Fruit fly (Drosophila melanogaster) whole organism, embryonic: ENCODE measurements around the gene CG8563.

Experiments
- ATbp ChIP-seq: fragments of 200-800 bp; sonication (Bioruptor generic); optimal IDR thresholded peaks from 2 replicates; lab custom pipeline; 2017; ENCODE audit warnings: missing biosample characterization, mild to moderate bottlenecking, missing genetic modification characterization, missing genetic modification reagents
- Abd-B ChIP-seq: fragments of 200-800 bp; sonication (Bioruptor generic); optimal IDR thresholded peaks from 2 replicates; lab custom pipeline; 2018; ENCODE audit warnings: missing biosample characterization, mild to moderate bottlenecking, missing genetic modification characterization, moderate library complexity
- Atf3 ChIP-seq: fragments of 200-800 bp; sonication (Bioruptor generic); optimal IDR thresholded peaks from 3 replicates; lab custom pipeline; 2016; ENCODE audit warnings: missing biosample characterization, missing genetic modification characterization
- B-H2 ChIP-seq: fragments of 200-800 bp; sonication (Bioruptor generic); optimal IDR thresholded peaks from 2 replicates; lab custom pipeline; 2018; ENCODE audit warnings: missing biosample characterization, mild to moderate bottlenecking, missing genetic modification characterization
- BEAF-32 ChIP-seq: fragments of 200-800 bp; sonication (Bioruptor generic); optimal IDR thresholded peaks from 3 replicates; lab custom pipeline; 2017; ENCODE audit warnings: missing biosample characterization, missing genetic modification characterization, mild to moderate bottlenecking, moderate library complexity, missing genetic modification reagents
- Bgb ChIP-seq: fragments of 200-800 bp; sonication (Bioruptor generic); IDR thresholded peaks from 2 replicates; pipeline ENCODE4 v1.3.6; 2022; ENCODE audit warnings: missing biosample characterization, missing genetic modification characterization; ENCODE audit not compliant: partially characterized antibody
- CG10979 ChIP-seq: fragments of 200-800 bp; sonication (Bioruptor generic); optimal IDR thresholded peaks from 2 replicates; lab custom pipeline; 2018; ENCODE audit warnings: missing biosample characterization, mild to moderate bottlenecking, missing genetic modification characterization, moderate library complexity
- CG11504 ChIP-seq: fragments of 200-800 bp; sonication (Bioruptor generic); optimal IDR thresholded peaks from 3 replicates; lab custom pipeline; 2019; ENCODE audit warnings: missing biosample characterization, mild to moderate bottlenecking, missing genetic modification characterization, moderate library complexity
- CG12155 ChIP-seq: fragments of 200-800 bp; sonication (Bioruptor generic); optimal IDR thresholded peaks from 3 replicates; lab custom pipeline; 2016; ENCODE audit warnings: missing biosample characterization, missing genetic modification characterization
- CG13287 ChIP-seq: fragments of 200-800 bp; sonication (Bioruptor generic); IDR thresholded peaks from 2 replicates; pipeline ENCODE4 v1.3.6; 2022; ENCODE audit warnings: missing biosample characterization, missing genetic modification characterization; ENCODE audit not compliant: partially characterized antibody
- CG13624 ChIP-seq: fragments of 200-800 bp; sonication (Bioruptor generic); optimal IDR thresholded peaks from 2 replicates; lab custom pipeline; 2016; ENCODE audit warnings: missing biosample characterization, missing genetic modification characterization
- CG13775 ChIP-seq: fragments of 200-800 bp; sonication (Bioruptor generic); optimal IDR thresholded peaks from 3 replicates; lab custom pipeline; 2017; ENCODE audit warnings: missing biosample characterization, mild to moderate bottlenecking, missing genetic modification characterization
- CG16779 ChIP-seq: fragments of 200-800 bp; sonication (Bioruptor generic); IDR thresholded peaks from 2 replicates; pipeline ENCODE4 v1.3.6; 2022; ENCODE audit warnings: missing biosample characterization, missing genetic modification characterization
- CG17359 ChIP-seq: fragments of 200-800 bp; sonication (Bioruptor generic); optimal IDR thresholded peaks from 3 replicates; lab custom pipeline; 2018; ENCODE audit warnings: missing biosample characterization, mild to moderate bottlenecking, missing genetic modification characterization, moderate library complexity
- CG18262 ChIP-seq: fragments of 200-800 bp; optimal IDR thresholded peaks from 3 replicates; lab custom pipeline; 2019; ENCODE audit warnings: missing biosample characterization, mild to moderate bottlenecking, missing genetic modification characterization, moderate library complexity
- CG2875 ChIP-seq: fragments of 200-800 bp; sonication (Bioruptor generic); optimal IDR thresholded peaks from 2 replicates; lab custom pipeline; 2017; ENCODE audit warnings: missing biosample characterization, mild to moderate bottlenecking, missing genetic modification characterization, missing genetic modification reagents
- CG3726 ChIP-seq: fragments of 200-800 bp; sonication (Bioruptor generic); IDR thresholded peaks from 3 replicates; pipeline ENCODE4, ENCODE4 v1.3.6; 2022; ENCODE audit warnings: missing biosample characterization, missing genetic modification characterization
- CG6813 ChIP-seq: fragments of 200-800 bp; sonication (Bioruptor generic); optimal IDR thresholded peaks from 2 replicates; lab custom pipeline; 2017; ENCODE audit warnings: missing biosample characterization, missing genetic modification characterization, mild to moderate bottlenecking, moderate library complexity, missing genetic modification reagents
- CG8944 ChIP-seq: fragments of 200-800 bp; sonication (Bioruptor generic); optimal IDR thresholded peaks from 3 replicates; lab custom pipeline; 2016; ENCODE audit warnings: missing biosample characterization, missing genetic modification characterization
- CG9727 ChIP-seq: fragments of 200-800 bp; sonication (Bioruptor generic); optimal IDR thresholded peaks from 3 replicates; lab custom pipeline; 2017; ENCODE audit warnings: missing biosample characterization, mild to moderate bottlenecking, missing genetic modification characterization
- CG9797 ChIP-seq: fragments of 200-800 bp; sonication (Bioruptor generic); optimal IDR thresholded peaks from 3 replicates; lab custom pipeline; 2018; ENCODE audit warnings: missing biosample characterization, mild to moderate bottlenecking, missing genetic modification characterization
- CG9876 ChIP-seq: fragments of 200-800 bp; sonication (Bioruptor generic); optimal IDR thresholded peaks from 2 replicates; lab custom pipeline; 2016; ENCODE audit warnings: missing biosample characterization, missing genetic modification characterization
- CkIIα-i1 ChIP-seq: fragments of 200-800 bp; sonication (Bioruptor generic); IDR thresholded peaks from 2 replicates; pipeline ENCODE4 v1.3.6; 2022; ENCODE audit warnings: missing biosample characterization, missing genetic modification characterization
- Dfd ChIP-seq, 2 experiments: fragments of >200 bp; optimal IDR thresholded peaks; 2 replicates each; lab custom pipeline; 2017; ENCODE audit warnings: missing biosample characterization in 2 of 2, missing genetic modification characterization in 2 of 2
- Dll ChIP-seq: fragments of 200-800 bp; sonication (Bioruptor generic); IDR thresholded peaks from 4 replicates; pipeline ENCODE4 v1.3.6; 2022; ENCODE audit warnings: missing biosample characterization, missing genetic modification characterization; ENCODE audit not compliant: partially characterized antibody
- GATAe ChIP-seq: fragments of 200-800 bp; sonication (Bioruptor generic); conservative IDR thresholded peaks from 2 replicates; pipeline ENCODE4 v1.3.6; 2022; ENCODE audit warnings: missing biosample characterization, missing genetic modification characterization
- H15 ChIP-seq: fragments of 200-800 bp; sonication (Bioruptor generic); IDR thresholded peaks from 3 replicates; pipeline ENCODE4 v1.3.6; 2022; ENCODE audit warnings: missing biosample characterization, missing genetic modification characterization
- Mes4 ChIP-seq: fragments of 200-800 bp; sonication (Bioruptor generic); optimal IDR thresholded peaks from 2 replicates; lab custom pipeline; 2016; ENCODE audit warnings: missing biosample characterization, missing genetic modification characterization
- Nf-YC ChIP-seq: fragments of 200-800 bp; optimal IDR thresholded peaks from 3 replicates; lab custom pipeline; 2019; ENCODE audit warnings: missing biosample characterization, mild to moderate bottlenecking, missing genetic modification characterization, moderate library complexity
- Rx ChIP-seq: fragments of 200-800 bp; sonication (Bioruptor generic); IDR thresholded peaks from 2 replicates; pipeline ENCODE4 v1.3.6; 2022; ENCODE audit warnings: missing biosample characterization, missing genetic modification characterization
- Side ChIP-seq: fragments of 200-800 bp; sonication (Bioruptor generic); optimal IDR thresholded peaks from 2 replicates; lab custom pipeline; 2016; ENCODE audit warnings: missing biosample characterization, missing genetic modification characterization
- az2 ChIP-seq: fragments of 200-800 bp; sonication (Bioruptor generic); optimal IDR thresholded peaks from 3 replicates; lab custom pipeline; 2016; ENCODE audit warnings: missing biosample characterization, missing genetic modification characterization
- cas ChIP-seq: fragments of 200-800 bp; sonication (Bioruptor generic); IDR thresholded peaks from 2 replicates; pipeline ENCODE4 v1.3.6; 2022; ENCODE audit warnings: missing biosample characterization, missing genetic modification characterization
- dimm ChIP-seq: fragments of 200-800 bp; sonication (Bioruptor generic); IDR thresholded peaks from 2 replicates; pipeline ENCODE4 v1.3.6; 2022; ENCODE audit warnings: missing biosample characterization, missing genetic modification characterization
- esg ChIP-seq: fragments of 200-800 bp; sonication (Bioruptor generic); conservative IDR thresholded peaks from 2 replicates; pipeline ENCODE4 v1.3.6; 2022; ENCODE audit warnings: missing biosample characterization, missing genetic modification characterization
- gcm ChIP-seq: fragments of 200-800 bp; sonication (Bioruptor generic); optimal IDR thresholded peaks from 2 replicates; lab custom pipeline; 2019; ENCODE audit warnings: missing biosample characterization, mild to moderate bottlenecking, missing genetic modification characterization, moderate library complexity
- gfzf ChIP-seq: fragments of 200-800 bp; sonication (Bioruptor generic); optimal IDR thresholded peaks from 2 replicates; lab custom pipeline; 2016; ENCODE audit warnings: missing biosample characterization, mild to moderate bottlenecking, missing genetic modification characterization, moderate library complexity
- gsb-n ChIP-seq: fragments of 200-800 bp; sonication (Bioruptor generic); optimal IDR thresholded peaks from 3 replicates; lab custom pipeline; 2018; ENCODE audit warnings: missing biosample characterization, mild to moderate bottlenecking, missing genetic modification characterization
- ham ChIP-seq: fragments of 200-800 bp; sonication (Bioruptor generic); IDR thresholded peaks from 2 replicates; pipeline ENCODE4 v1.3.6; 2022; ENCODE audit warnings: missing biosample characterization, missing genetic modification characterization
- hkb ChIP-seq, 2 experiments: fragments of 200-800 bp in 1 of 2; fragments of >200 bp in 1 of 2; sonication (Bioruptor generic) in 1 of 2; IDR thresholded peaks in 1 of 2; optimal IDR thresholded peaks in 1 of 2; 2 replicates each; pipeline versions ENCODE4 v1.3.6 to Lab custom; 2017 to 2022; ENCODE audit warnings: missing biosample characterization in 1 of 2, missing genetic modification characterization in 1 of 2
- ind ChIP-seq: fragments of 200-800 bp; sonication (Bioruptor generic); optimal IDR thresholded peaks from 3 replicates; lab custom pipeline; 2016; ENCODE audit warnings: missing biosample characterization, missing genetic modification characterization
- lmd ChIP-seq: fragments of 200-800 bp; sonication (Bioruptor generic); IDR thresholded peaks from 2 replicates; pipeline ENCODE4 v1.3.6; 2022; ENCODE audit warnings: missing biosample characterization, missing genetic modification characterization
- pfk ChIP-seq: fragments of 200-800 bp; sonication (Bioruptor generic); optimal IDR thresholded peaks from 2 replicates; lab custom pipeline; 2018; ENCODE audit warnings: missing biosample characterization, mild to moderate bottlenecking, missing genetic modification characterization, moderate library complexity
- pnt ChIP-seq: fragments of 200-800 bp; sonication (Bioruptor generic); optimal IDR thresholded peaks from 3 replicates; lab custom pipeline; 2016; ENCODE audit warnings: missing biosample characterization, missing genetic modification characterization
- pum ChIP-seq: fragments of 200-800 bp; sonication (Bioruptor generic); optimal IDR thresholded peaks from 2 replicates; lab custom pipeline; 2016; ENCODE audit warnings: missing biosample characterization, missing genetic modification characterization
- ro ChIP-seq: fragments of 200-800 bp; sonication (Bioruptor generic); IDR thresholded peaks from 2 replicates; pipeline ENCODE4 v1.3.6; 2022; ENCODE audit warnings: missing biosample characterization, missing genetic modification characterization
- seq ChIP-seq: fragments of 200-800 bp; sonication (Bioruptor generic); IDR thresholded peaks from 2 replicates; pipeline ENCODE4 v1.3.6; 2022; ENCODE audit warnings: missing biosample characterization, missing genetic modification characterization
- vvl ChIP-seq: fragments of 200-800 bp; sonication (Bioruptor generic); IDR thresholded peaks from 2 replicates; pipeline ENCODE4 v1.3.6; 2022; ENCODE audit warnings: missing biosample characterization, missing genetic modification characterization
- wek ChIP-seq: fragments of 200-800 bp; sonication (Bioruptor generic); optimal IDR thresholded peaks from 3 replicates; lab custom pipeline; 2018; ENCODE audit warnings: missing biosample characterization, mild to moderate bottlenecking, missing genetic modification characterization, moderate library complexity
- zf30C ChIP-seq: fragments of 200-800 bp; sonication (Bioruptor generic); optimal IDR thresholded peaks from 3 replicates; lab custom pipeline; 2018; ENCODE audit warnings: missing biosample characterization, mild to moderate bottlenecking, missing genetic modification characterization

CG8563 gene

dm6 chr3L:7370231-7370882 is 20.2 kb upstream of the CG8563 start (continued):
- TF ChIP-seq CG13775 (GFP tag; lab: Kevin White, UChicago) (no peak), CG9876 (GFP tag; lab: Kevin White, UChicago) (no peak), seq (GFP tag; lab: Robert Waterston, UW) (no peak), CkIIα-i1 (GFP tag; lab: Robert Waterston, UW) (no peak), hkb (optimal IDR thresholded peaks at IDR 0.05; lab: Kevin White, UChicago) (no peak), hkb (GFP tag; IDR thresholded peaks at IDR 0.05; lab: Robert Waterston, UW) (no peak), pum (GFP tag; lab: Kevin White, UChicago) (no peak), H15 (GFP tag; lab: Robert Waterston, UW) (no peak), az2 (GFP tag; lab: Kevin White, UChicago) (no peak), gfzf (GFP tag; lab: Kevin White, UChicago) (no peak), BEAF-32 (GFP tag; lab: Kevin White, UChicago) (no peak), wek (GFP tag; lab: Kevin White, UChicago) (no peak), CG10979 (tag; lab: Kevin White, UChicago) (peak; percentile 10), CG18262 (tag; lab: Kevin White, UChicago) (no peak), CG13624 (GFP tag; lab: Kevin White, UChicago) (no peak), CG13287 (GFP tag; lab: Robert Waterston, UW) (peak; percentile 21; the same call in 1 of the 2 replicates), Nf-YC (tag; lab: Kevin White, UChicago) (peak; percentile 26), GATAe (GFP tag; lab: Robert Waterston, UW) (no peak), lmd (GFP tag; lab: Robert Waterston, UW) (no peak), ind (GFP tag; lab: Kevin White, UChicago) (no peak), ham (GFP tag; lab: Robert Waterston, UW) (no peak), CG9727 (no peak), zf30C (no peak), Dfd (GFP tag; optimal IDR thresholded peaks at IDR 0.05; lab: Kevin White, UChicago) (no peak), pfk (GFP tag; lab: Kevin White, UChicago) (peak; percentile 21), CG3726 (GFP tag; lab: Robert Waterston, UW) (no peak), Abd-B (GFP tag; lab: Kevin White, UChicago) (no peak), gsb-n (tag; lab: Kevin White, UChicago) (no peak), cas (GFP tag; lab: Robert Waterston, UW) (no peak), CG6813 (no peak), dimm (GFP tag; lab: Robert Waterston, UW) (no peak), CG2875 (GFP tag; lab: Kevin White, UChicago) (no peak), ATbp (no peak), ro (no peak), gcm (peak; percentile 15), Side (no peak), pnt (GFP tag; lab: Kevin White, UChicago) (no peak), vvl (GFP tag; lab: Robert Waterston, UW) (0 out of 2 replicates have a peak, but pooled peaks have one; percentile 37), Dll (GFP tag; lab: Robert Waterston, UW) (0 out of 4 replicates have a peak, but pooled peaks have one; percentile 21), CG9797 (no peak), esg (GFP tag; lab: Robert Waterston, UW) (no peak), CG17359 (tag; lab: Kevin White, UChicago) (no peak), CG16779 (GFP tag; lab: Robert Waterston, UW) (no peak), Mes4 (GFP tag; lab: Kevin White, UChicago) (no peak), CG8944 (GFP tag; lab: Kevin White, UChicago) (no peak), B-H2 (GFP tag; lab: Kevin White, UChicago) (no peak), CG12155 (GFP tag; lab: Kevin White, UChicago) (no peak), Atf3 (GFP tag; lab: Kevin White, UChicago) (no peak), Bgb (GFP tag; lab: Robert Waterston, UW) (peak; percentile 14; the same call in 1 of the 2 replicates), Rx (GFP tag; lab: Robert Waterston, UW) (no peak), CG11504 (tag; lab: Kevin White, UChicago) (no peak)
